Worm (Caenorhabditis elegans) whole organism, L4/young adult: ENCODE measurements around the gene str-129.

ENCODE experiments used
- W03F9.2 ChIP-seq: fragments of 150-350 bp; optimal IDR thresholded peaks from 2 replicates; lab custom pipeline; 2014; ENCODE audit warnings: missing biosample characterization, missing genetic modification characterization
- dao-5 ChIP-seq: sonication (generic microtip); optimal IDR thresholded peaks from 2 replicates; lab custom pipeline; 2016; ENCODE audit warnings: missing genotype, missing genetic modification characterization, moderate library complexity, missing compliant biosample characterization
- him-1 ChIP-seq: sonication (generic microtip); optimal IDR thresholded peaks from 2 replicates; lab custom pipeline; 2016; ENCODE audit warnings: missing genotype, missing genetic modification reagents, missing genetic modification characterization, missing compliant biosample characterization

DNA sequence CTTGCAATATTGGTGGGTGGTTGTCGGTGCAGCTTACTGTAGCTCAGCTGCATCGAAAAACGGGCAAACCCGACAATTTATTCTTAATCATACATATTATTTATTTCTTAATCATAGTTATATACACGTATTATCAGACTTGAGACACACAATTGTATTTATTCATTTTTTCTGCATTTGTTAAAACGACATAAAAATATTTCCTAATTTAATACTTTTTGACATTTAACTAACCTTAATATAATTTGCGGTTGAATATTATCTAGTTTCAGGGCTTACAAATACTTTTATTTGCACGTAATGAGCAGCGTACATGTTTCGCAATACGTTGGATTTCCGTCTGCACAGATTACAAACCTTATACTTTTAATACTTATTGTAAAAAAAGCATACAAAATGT, 33.9 kb downstream of the str-129 start, which contains the start of gene str-138:
- TF ChIP-seq W03F9.2 (tag; lab: Kevin White, UChicago) (no peak), him-1 (no peak), dao-5 (no peak)
